Fruit fly (Drosophila melanogaster) whole organism, wandering third instar larva: ENCODE measurements around the gene CG31496.

ENCODE experiments used
- Abd-B ChIP-seq: fragments of >200 bp; optimal IDR thresholded peaks from 2 replicates; lab custom pipeline; 2017; ENCODE audit warnings: missing biosample characterization, missing genetic modification characterization
- CG32264 ChIP-seq: fragments of 200-800 bp; sonication (Bioruptor generic); optimal IDR thresholded peaks from 2 replicates; lab custom pipeline; 2016; ENCODE audit warnings: missing biosample characterization, missing genetic modification characterization
- CG9705 ChIP-seq: fragments of 200-800 bp; sonication (Bioruptor generic); optimal IDR thresholded peaks from 2 replicates; lab custom pipeline; 2018; ENCODE audit warnings: missing biosample characterization, mild to moderate bottlenecking, missing genetic modification characterization
- CrebA ChIP-seq: fragments of 200-800 bp; sonication (Bioruptor generic); optimal IDR thresholded peaks from 2 replicates; lab custom pipeline; 2016; ENCODE audit warnings: missing biosample characterization, mild to moderate bottlenecking, missing genetic modification characterization, borderline replicate concordance
- Dfd ChIP-seq: fragments of >200 bp; optimal IDR thresholded peaks from 2 replicates; lab custom pipeline; 2017; ENCODE audit warnings: missing biosample characterization, missing genetic modification characterization
- GATAd ChIP-seq: sonication (Bioruptor generic); optimal IDR thresholded peaks from 2 replicates; lab custom pipeline; 2016; ENCODE audit warnings: missing biosample characterization, missing genetic modification characterization
- HLH106 ChIP-seq: fragments of 200-800 bp; optimal IDR thresholded peaks from 3 replicates; lab custom pipeline; 2019; ENCODE audit warnings: missing biosample characterization, mild to moderate bottlenecking, missing genetic modification characterization, moderate library complexity
- Hnf4 ChIP-seq: fragments of 200-800 bp; sonication (Bioruptor generic); optimal IDR thresholded peaks from 2 replicates; lab custom pipeline; 2016; ENCODE audit warnings: missing biosample characterization, mild to moderate bottlenecking, missing genetic modification characterization
- Hr78 ChIP-seq: fragments of >200 bp; optimal IDR thresholded peaks from 2 replicates; lab custom pipeline; 2017; ENCODE audit warnings: missing biosample characterization, missing genetic modification characterization
- Hr83 ChIP-seq: fragments of 200-300 bp; sonication (Bioruptor generic); optimal IDR thresholded peaks from 2 replicates; lab custom pipeline; 2016; ENCODE audit warnings: missing biosample characterization, mild to moderate bottlenecking, missing genetic modification characterization, moderate library complexity; ENCODE audit not compliant: poor library complexity, severe bottlenecking
- Jra ChIP-seq: sonication (Bioruptor generic); optimal IDR thresholded peaks from 2 replicates; lab custom pipeline; 2016; ENCODE audit warnings: missing biosample characterization, missing genetic modification characterization
- Mio ChIP-seq: sonication (Bioruptor generic); optimal IDR thresholded peaks from 2 replicates; lab custom pipeline; 2016; ENCODE audit warnings: missing biosample characterization, missing genetic modification characterization
- Myc ChIP-seq: fragments of >200 bp; optimal IDR thresholded peaks from 2 replicates; lab custom pipeline; 2017
- N ChIP-seq: fragments of >200 bp; optimal IDR thresholded peaks from 2 replicates; lab custom pipeline; 2018; ENCODE audit warnings: missing biosample characterization, missing external identifiers, missing genetic modification characterization
- OdsH ChIP-seq: fragments of 200-800 bp; sonication (Bioruptor generic); optimal IDR thresholded peaks from 2 replicates; lab custom pipeline; 2016; ENCODE audit warnings: missing biosample characterization, mild to moderate bottlenecking, missing genetic modification characterization
- Rel ChIP-seq, 2 experiments: fragments of 200-800 bp; sonication (Bioruptor generic) in 1 of 2; optimal IDR thresholded peaks; 2 replicates in 1 of 2; 3 replicates in 1 of 2; lab custom pipeline; 2016 to 2019; ENCODE audit warnings: mild to moderate bottlenecking in 2 of 2, missing biosample characterization in 2 of 2, missing genetic modification characterization in 2 of 2, moderate library complexity in 1 of 2
- Sp1 ChIP-seq: fragments of 200-800 bp; sonication (Bioruptor generic); optimal IDR thresholded peaks from 3 replicates; lab custom pipeline; 2019; ENCODE audit warnings: missing biosample characterization, mild to moderate bottlenecking, missing genetic modification characterization, moderate library complexity
- Vsx2 ChIP-seq: fragments of 200-300, 225-300 bp; sonication (Bioruptor generic); optimal IDR thresholded peaks from 2 replicates; lab custom pipeline; 2018; ENCODE audit warnings: missing biosample characterization, missing genetic modification characterization; ENCODE audit not compliant: partially characterized antibody
- br ChIP-seq: fragments of 200-800 bp; sonication (Bioruptor generic); optimal IDR thresholded peaks from 2 replicates; lab custom pipeline; 2016; ENCODE audit warnings: missing biosample characterization, missing genetic modification characterization
- dl ChIP-seq, 2 experiments: fragments of 175-275, 200-275 bp in 1 of 2; fragments of 200-275 bp in 1 of 2; sonication (Bioruptor generic); optimal IDR thresholded peaks; lab custom pipeline; 2018; ENCODE audit warnings: mild to moderate bottlenecking in 2 of 2, missing biosample characterization in 2 of 2, missing genetic modification characterization in 2 of 2, moderate library complexity in 2 of 2; ENCODE audit not compliant: partially characterized antibody in 2 of 2, insufficient read depth in 1 of 2
- dmrt93B ChIP-seq: fragments of 200-800 bp; sonication (Bioruptor generic); optimal IDR thresholded peaks from 2 replicates; lab custom pipeline; 2018; ENCODE audit warnings: missing biosample characterization, mild to moderate bottlenecking, missing genetic modification characterization
- dsf ChIP-seq: sonication (Bioruptor generic); optimal IDR thresholded peaks from 2 replicates; lab custom pipeline; 2016; ENCODE audit warnings: missing biosample characterization, missing genetic modification characterization, borderline replicate concordance
- ey ChIP-seq: fragments of 200-800 bp; sonication (Bioruptor generic); optimal IDR thresholded peaks from 2 replicates; lab custom pipeline; 2016; ENCODE audit warnings: missing biosample characterization, missing genetic modification characterization
- foxo ChIP-seq, 2 experiments: fragments of 200-800 bp; sonication (Bioruptor generic); optimal IDR thresholded peaks; 2 replicates in 1 of 2; 3 replicates in 1 of 2; lab custom pipeline; 2016 to 2017; ENCODE audit warnings: missing biosample characterization in 2 of 2, missing genetic modification characterization in 2 of 2
- fru ChIP-seq: fragments of 200-800 bp; sonication (Bioruptor generic); optimal IDR thresholded peaks from 3 replicates; lab custom pipeline; 2016; ENCODE audit warnings: missing biosample characterization, mild to moderate bottlenecking, missing genetic modification characterization
- h ChIP-seq: fragments of 200-800 bp; sonication (Bioruptor generic); optimal IDR thresholded peaks from 3 replicates; lab custom pipeline; 2016; ENCODE audit warnings: missing biosample characterization, mild to moderate bottlenecking, missing genetic modification characterization
- jim ChIP-seq: fragments of 175-275, 200-325 bp; sonication (Bioruptor generic); optimal IDR thresholded peaks from 2 replicates; lab custom pipeline; 2016; ENCODE audit warnings: missing biosample characterization, mild to moderate bottlenecking, missing genetic modification characterization
- pan ChIP-seq: fragments of >200 bp; optimal IDR thresholded peaks from 2 replicates; lab custom pipeline; 2017
- psq ChIP-seq: fragments of 200-800 bp; sonication (Bioruptor generic); optimal IDR thresholded peaks from 3 replicates; lab custom pipeline; 2017; ENCODE audit warnings: missing biosample characterization, mild to moderate bottlenecking, missing genetic modification characterization, moderate library complexity
- rgr ChIP-seq: fragments of 200-800 bp; sonication (Bioruptor generic); optimal IDR thresholded peaks from 3 replicates; lab custom pipeline; 2016; ENCODE audit warnings: missing biosample characterization, mild to moderate bottlenecking, missing genetic modification characterization
- sage ChIP-seq: fragments of 200-800 bp; sonication (Bioruptor generic); optimal IDR thresholded peaks from 2 replicates; lab custom pipeline; 2016; ENCODE audit warnings: missing biosample characterization, mild to moderate bottlenecking, missing genetic modification characterization
- sv ChIP-seq: fragments of 200-800 bp; sonication (Bioruptor generic); optimal IDR thresholded peaks from 3 replicates; lab custom pipeline; 2016; ENCODE audit warnings: missing biosample characterization, missing genetic modification characterization
- woc ChIP-seq: sonication (Bioruptor generic); optimal IDR thresholded peaks from 2 replicates; lab custom pipeline; 2016; ENCODE audit warnings: missing biosample characterization, mild to moderate bottlenecking, missing genetic modification characterization

Gene CG31496

dm6 chr3R:7349452-7349851 is 4.6 kb downstream of the CG31496 start, which contains the start of gene CG43290:
Gene CG43290, minus strand, starts transcription at chr3R:7349552.
- no peak for TF ChIP-seq OdsH (GFP tag; lab: Kevin White, UChicago)
- TF ChIP-seq N (GFP tag; lab: Kevin White, UChicago), result no peak
- TF ChIP-seq Abd-B, result no peak
- no peak for TF ChIP-seq psq (GFP tag; lab: Kevin White, UChicago)

- TF ChIP-seq CG32264 (GFP tag; lab: Kevin White, UChicago) (no peak), ey (no peak), foxo (GFP tag; optimal IDR thresholded peaks at IDR 0.05; lab: Kevin White, UChicago) (no peak), Hnf4 (GFP tag; lab: Kevin White, UChicago) (no peak), Myc (lab: Kevin White, UChicago) (no peak)
These were observed 17.2 kb downstream of the CG31496 start, which contains the start of gene CG17944 for dm6 chr3R:7362023-7362422. Gene CG17944, minus strand, starts transcription at chr3R:7362123.

dm6 chr3R:7363673-7364072 is 18.8 kb downstream of the CG31496 start, which contains the start of gene Mst84Dd:
Gene Mst84Dd, minus strand, starts transcription at chr3R:7363773.
- TF ChIP-seq Rel (GFP tag; optimal IDR thresholded peaks at IDR 0.05; lab: Kevin White, UChicago), result no peak
- no peak for TF ChIP-seq Rel (tag; optimal IDR thresholded peaks at IDR 0.05; lab: Kevin White, UChicago)
- TF ChIP-seq CrebA (GFP tag; lab: Kevin White, UChicago), result no peak
- TF ChIP-seq Hr83, result no peak
- no peak for TF ChIP-seq br
- TF ChIP-seq dl (GFP tag; optimal IDR thresholded peaks at IDR 0.05; lab: Kevin White, UChicago; ENCODE audit: insufficient read depth in 1 of 2, partially characterized antibody in 2 of 2), result no peak
- no peak for TF ChIP-seq N (GFP tag; lab: Kevin White, UChicago)
- TF ChIP-seq sv (GFP tag; lab: Kevin White, UChicago), result no peak
- no peak for TF ChIP-seq foxo (GFP tag; optimal IDR thresholded peaks at IDR 0.05; lab: Kevin White, UChicago)
- no peak for TF ChIP-seq jim (GFP tag; lab: Kevin White, UChicago)
- TF ChIP-seq Jra (GFP tag; lab: Kevin White, UChicago), result no peak
- TF ChIP-seq dmrt93B (GFP tag; lab: Kevin White, UChicago), result no peak
- no peak for TF ChIP-seq HLH106 (tag; lab: Kevin White, UChicago)
- TF ChIP-seq woc (GFP tag; lab: Kevin White, UChicago), result no peak
- TF ChIP-seq dsf (GFP tag; lab: Kevin White, UChicago), result no peak
- TF ChIP-seq GATAd (GFP tag; lab: Kevin White, UChicago), result no peak
- TF ChIP-seq fru (GFP tag; lab: Kevin White, UChicago), result no peak
- TF ChIP-seq pan (lab: Kevin White, UChicago), result no peak

- TF ChIP-seq dmrt93B (GFP tag; lab: Kevin White, UChicago) (no peak), Vsx2 (no peak), h (GFP tag; lab: Kevin White, UChicago) (no peak), rgr (no peak), Jra (GFP tag; lab: Kevin White, UChicago) (no peak), OdsH (GFP tag; lab: Kevin White, UChicago) (no peak), Hr83 (no peak), CrebA (GFP tag; lab: Kevin White, UChicago) (no peak), pan (lab: Kevin White, UChicago) (no peak), Hr78 (GFP tag; lab: Kevin White, UChicago) (no peak), Dfd (no peak), foxo (GFP tag; optimal IDR thresholded peaks at IDR 0.05; lab: Kevin White, UChicago) (no peak), Rel (GFP tag; optimal IDR thresholded peaks at IDR 0.05; lab: Kevin White, UChicago) (no peak), Rel (tag; optimal IDR thresholded peaks at IDR 0.05; lab: Kevin White, UChicago) (no peak)
These were observed 19.7 kb downstream of the CG31496 start, which contains the start of gene Mst84Dc for dm6 chr3R:7364573-7364972. Gene Mst84Dc, minus strand, starts transcription at chr3R:7364673.

- no peak for TF ChIP-seq sage (GFP tag; lab: Kevin White, UChicago)
- TF ChIP-seq CG9705, result no peak
- TF ChIP-seq sv (GFP tag; lab: Kevin White, UChicago), result no peak
- TF ChIP-seq jim (GFP tag; lab: Kevin White, UChicago), result no peak
- no peak for TF ChIP-seq Dfd
- TF ChIP-seq fru (GFP tag; lab: Kevin White, UChicago), result no peak
- TF ChIP-seq woc (GFP tag; lab: Kevin White, UChicago), result no peak
- TF ChIP-seq psq (GFP tag; lab: Kevin White, UChicago), result no peak
- no peak for TF ChIP-seq Myc (lab: Kevin White, UChicago)
- no peak for TF ChIP-seq Rel (GFP tag; optimal IDR thresholded peaks at IDR 0.05; lab: Kevin White, UChicago)
- TF ChIP-seq Rel (tag; optimal IDR thresholded peaks at IDR 0.05; lab: Kevin White, UChicago), result no peak
- no peak for TF ChIP-seq Sp1 (GFP tag; lab: Kevin White, UChicago)
- TF ChIP-seq pan (lab: Kevin White, UChicago), result no peak
- no peak for TF ChIP-seq Mio
- no peak for TF ChIP-seq dmrt93B (GFP tag; lab: Kevin White, UChicago)
- TF ChIP-seq h (GFP tag; lab: Kevin White, UChicago), result no peak
- no peak for TF ChIP-seq dl (GFP tag; optimal IDR thresholded peaks at IDR 0.05; lab: Kevin White, UChicago; ENCODE audit: insufficient read depth in 1 of 2, partially characterized antibody in 2 of 2)
- TF ChIP-seq Hr83, result no peak
- no peak for TF ChIP-seq br
These were observed 20.7 kb downstream of the CG31496 start, which contains the start of the genes Mst84Db and Mst84Da for dm6 chr3R:7365527-7365926. Gene Mst84Db, minus strand, starts transcription at chr3R:7365627. Gene Mst84Da, plus strand, starts transcription at chr3R:7365850.
